Worm (Caenorhabditis elegans) whole organism, L2 larva: Measurements from ENCODE around the gene sss-1.

Experiments used
- blmp-1 ChIP-seq: sonication (generic microtip); optimal IDR thresholded peaks from 2 replicates; lab custom pipeline; 2017; ENCODE audit warnings: missing genetic modification characterization, mild to moderate bottlenecking, missing compliant biosample characterization, antibody characterized with exemption, moderate library complexity; ENCODE audit not compliant: insufficient read depth
- elt-3 ChIP-seq: sonication (generic microtip); optimal IDR thresholded peaks from 2 replicates; lab custom pipeline; 2017; ENCODE audit warnings: missing biosample characterization, missing genetic modification characterization
- skn-1 ChIP-seq: sonication (generic microtip); optimal IDR thresholded peaks from 2 replicates; lab custom pipeline; 2017; ENCODE audit warnings: missing biosample characterization, missing genetic modification characterization
- unc-39 ChIP-seq: fragments of 150-350 bp; optimal IDR thresholded peaks from 2 replicates; lab custom pipeline; 2014; ENCODE audit warnings: missing biosample characterization, missing genetic modification characterization

ce11 chrIV:9869344-9869743, 24.2 kb downstream of the sss-1 start:
- TF ChIP-seq skn-1 (tag; lab: Kevin White, UChicago) (no peak), unc-39 (tag; lab: Kevin White, UChicago) (no peak), blmp-1 (tag; lab: Kevin White, UChicago) (no peak), elt-3 (tag; lab: Kevin White, UChicago) (no peak)
